Fruit fly (Drosophila melanogaster) whole organism, pupa: Measurements from ENCODE around the gene CG6299.

Source experiments
- CG10348 ChIP-seq: fragments of 200-800 bp; sonication (Bioruptor generic); IDR thresholded peaks from 2 replicates; pipeline ENCODE4 v1.3.6; 2022; ENCODE audit warnings: missing biosample characterization, missing genetic modification characterization
- CG13204 ChIP-seq: fragments of 200-800 bp; sonication (Bioruptor generic); optimal IDR thresholded peaks from 2 replicates; lab custom pipeline; 2018; ENCODE audit warnings: missing biosample characterization, mild to moderate bottlenecking, missing genetic modification characterization, moderate library complexity
- CG14655 ChIP-seq: fragments of 200-800 bp; sonication (Bioruptor generic); optimal IDR thresholded peaks from 3 replicates; lab custom pipeline; 2017; ENCODE audit warnings: mild to moderate bottlenecking, missing biosample characterization, missing genetic modification reagents, missing genetic modification characterization
- CG34367 ChIP-seq: fragments of 200-800 bp; sonication (Bioruptor generic); optimal IDR thresholded peaks from 2 replicates; lab custom pipeline; 2018; ENCODE audit warnings: missing biosample characterization, mild to moderate bottlenecking, missing genetic modification characterization
- CG8301 ChIP-seq: fragments of 200-800 bp; sonication (Bioruptor generic); optimal IDR thresholded peaks from 2 replicates; lab custom pipeline; 2018; ENCODE audit warnings: missing biosample characterization, mild to moderate bottlenecking, missing genetic modification characterization
- CG9948 ChIP-seq: fragments of 200-800 bp; sonication (Bioruptor generic); optimal IDR thresholded peaks from 2 replicates; lab custom pipeline; 2018; ENCODE audit warnings: missing biosample characterization, mild to moderate bottlenecking, missing genetic modification characterization, moderate library complexity
- EcR ChIP-seq: fragments of 200-800 bp; sonication (Bioruptor generic); optimal IDR thresholded peaks from 3 replicates; lab custom pipeline; 2019; ENCODE audit warnings: missing biosample characterization, missing genetic modification characterization, mild to moderate bottlenecking, moderate library complexity, missing genetic modification reagents
- Pif1A ChIP-seq: fragments of 200-800 bp; sonication (Bioruptor generic); optimal IDR thresholded peaks from 3 replicates; lab custom pipeline; 2016; ENCODE audit warnings: missing biosample characterization, missing genetic modification characterization
- Snoo ChIP-seq: fragments of 200-800 bp; sonication (Bioruptor generic); optimal IDR thresholded peaks from 3 replicates; lab custom pipeline; 2017; ENCODE audit warnings: missing biosample characterization, mild to moderate bottlenecking, missing genetic modification characterization, inconsistent platforms
- fd96Ca ChIP-seq: fragments of 200-800 bp; sonication (Bioruptor generic); IDR thresholded peaks from 3 replicates; pipeline ENCODE4 v1.3.6; 2022; ENCODE audit warnings: missing biosample characterization, missing genetic modification characterization
- gl ChIP-seq: fragments of 200-800 bp; sonication (Bioruptor generic); optimal IDR thresholded peaks from 2 replicates; lab custom pipeline; 2018; ENCODE audit warnings: missing biosample characterization, mild to moderate bottlenecking, missing genetic modification characterization
- rn ChIP-seq: fragments of 200-800 bp; sonication (Bioruptor generic); IDR thresholded peaks from 2 replicates; pipeline ENCODE4 v1.3.6; 2022; ENCODE audit warnings: missing biosample characterization, missing genetic modification characterization

- TF ChIP-seq Pif1A (GFP tag; lab: Kevin White, UChicago): no peak
- TF ChIP-seq CG8301 (tag; lab: Kevin White, UChicago): no peak
- no peak for TF ChIP-seq CG13204 (GFP tag; lab: Kevin White, UChicago)
- TF ChIP-seq Snoo (tag; lab: Kevin White, UChicago): no peak
- no peak for TF ChIP-seq CG10348 (GFP tag; lab: Robert Waterston, UW)
- no peak for TF ChIP-seq CG14655 (GFP tag; lab: Kevin White, UChicago)
- TF ChIP-seq CG9948 (tag; lab: Kevin White, UChicago): no peak
- no peak for TF ChIP-seq gl (tag; lab: Kevin White, UChicago)
- TF ChIP-seq EcR (GFP tag; lab: Kevin White, UChicago): no peak
- TF ChIP-seq CG34367 (tag; lab: Kevin White, UChicago): no peak
- TF ChIP-seq fd96Ca: no peak
- TF ChIP-seq rn (GFP tag; lab: Robert Waterston, UW): no peak
These were observed 13.3 kb downstream of the CG6299 start, which contains the start of gene CG6324 for dm6 chrX:15475791-15476190.
